Fruit fly (Drosophila melanogaster): ENCODE data around the gene CG3288.

Gene CG3288

DNA sequence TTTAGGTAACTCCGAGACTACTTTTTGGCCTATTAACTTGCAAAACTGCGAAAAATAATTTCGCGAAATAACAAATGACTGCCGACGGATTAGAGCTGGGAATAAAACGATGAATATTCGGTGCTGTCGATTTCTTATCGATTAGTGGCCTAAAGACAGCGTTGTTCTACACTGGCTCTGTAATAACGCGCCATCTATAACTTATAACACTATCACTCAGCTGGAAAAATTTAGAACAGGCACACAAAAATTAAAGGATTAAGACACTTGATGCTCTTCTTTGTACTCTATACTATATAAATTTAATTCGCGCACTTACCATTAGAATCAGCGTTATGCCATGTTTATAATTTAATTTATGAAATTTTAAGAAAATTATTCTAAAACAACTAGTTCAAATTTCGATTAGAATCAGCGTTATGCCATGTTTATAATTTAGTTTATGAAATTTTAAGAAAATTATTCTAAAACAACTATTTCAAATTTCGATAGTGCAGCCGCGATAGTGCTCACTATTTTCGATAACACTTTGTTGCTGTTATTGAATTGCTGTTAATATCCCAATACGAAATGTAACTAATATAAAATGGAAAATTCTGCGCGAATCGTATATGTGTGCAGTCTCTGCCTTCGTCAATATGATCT is 5.6 kb downstream of the CG3288 start, which contains the start of the genes CSN3 and CG11456 (continued):
- no peak for TF ChIP-seq Eip74EF (GFP tag; optimal IDR thresholded peaks at IDR 0.05)
- no peak for TF ChIP-seq chinmo (GFP tag; IDR thresholded peaks at IDR 0.05; ENCODE audit: partially characterized antibody)
- TF ChIP-seq shn (GFP tag; optimal IDR thresholded peaks at IDR 0.05) = peak; percentile 6
- peak; percentile 57; the same call in 2 of the 3 replicates for TF ChIP-seq vnd (GFP tag; IDR thresholded peaks at IDR 0.05; ENCODE audit: partially characterized antibody)
- TF ChIP-seq ap (GFP tag; IDR thresholded peaks at IDR 0.05) = no peak
- peak; percentile 39; the same call in 1 of the 2 replicates for TF ChIP-seq Ada2b (GFP tag; IDR thresholded peaks at IDR 0.05)
- TF ChIP-seq CG31388 (GFP tag; optimal IDR thresholded peaks at IDR 0.05) = no peak
- no peak for TF ChIP-seq tio (GFP tag; optimal IDR thresholded peaks at IDR 0.05)
- no peak for TF ChIP-seq CG11723 (GFP tag; optimal IDR thresholded peaks at IDR 0.05)
- no peak for TF ChIP-seq CG11398 (GFP tag; optimal IDR thresholded peaks at IDR 0.05)
- peak; percentile 86 for TF ChIP-seq pzg (GFP tag; optimal IDR thresholded peaks at IDR 0.05)
- TF ChIP-seq NC2β (GFP tag; optimal IDR thresholded peaks at IDR 0.05) = peak; percentile 50
- peak; percentile 50 for TF ChIP-seq Mad (GFP tag; optimal IDR thresholded peaks at IDR 0.05)
- TF ChIP-seq trem (tag; optimal IDR thresholded peaks at IDR 0.05) = peak; percentile 70
- peak; percentile 34; the same call in 2 of the 3 replicates for TF ChIP-seq CG34422 (GFP tag; IDR thresholded peaks at IDR 0.05)
- no peak for TF ChIP-seq gcm2 (GFP tag; optimal IDR thresholded peaks at IDR 0.05)
- no peak for TF ChIP-seq hkb (optimal IDR thresholded peaks at IDR 0.05)
- no peak for TF ChIP-seq hkb (GFP tag; IDR thresholded peaks at IDR 0.05)
- no peak for TF ChIP-seq CG7372 (GFP tag; IDR thresholded peaks at IDR 0.05)
- peak; percentile 48 for TF ChIP-seq CG4424 (GFP tag; optimal IDR thresholded peaks at IDR 0.05)
- TF ChIP-seq CG34376 (GFP tag; optimal IDR thresholded peaks at IDR 0.05) = no peak
- peak; percentile 95 for TF ChIP-seq Dref (GFP tag; IDR thresholded peaks at IDR 0.05)
- TF ChIP-seq twi (tag; optimal IDR thresholded peaks at IDR 0.05) = no peak
- no peak for TF ChIP-seq Oaz (GFP tag; IDR thresholded peaks at IDR 0.05)
- TF ChIP-seq CG9437 (GFP tag; optimal IDR thresholded peaks at IDR 0.05) = no peak
- TF ChIP-seq abd-A (tag; optimal IDR thresholded peaks at IDR 0.05) = no peak
- no peak for TF ChIP-seq ftz-f1 (GFP tag; optimal IDR thresholded peaks at IDR 0.05)
- TF ChIP-seq CG13775 (GFP tag; optimal IDR thresholded peaks at IDR 0.05) = no peak
- no peak for TF ChIP-seq unpg (GFP tag; optimal IDR thresholded peaks at IDR 0.05)
- TF ChIP-seq CG13424 (tag; optimal IDR thresholded peaks at IDR 0.05) = no peak
- peak; percentile 68; the same call in 3 of the 4 replicates for TF ChIP-seq Dll (GFP tag; IDR thresholded peaks at IDR 0.05; ENCODE audit: partially characterized antibody)
- no peak for TF ChIP-seq cg (GFP tag; optimal IDR thresholded peaks at IDR 0.05)
- TF ChIP-seq stc (GFP tag; IDR thresholded peaks at IDR 0.05) = no peak
- no peak for TF ChIP-seq corto (GFP tag; optimal IDR thresholded peaks at IDR 0.05)
- TF ChIP-seq gem (tag; optimal IDR thresholded peaks at IDR 0.05) = no peak
- TF ChIP-seq ranshi (GFP tag; IDR thresholded peaks at IDR 0.05) = peak; percentile 45; the same call in 1 of the 2 replicates
- TF ChIP-seq crp (GFP tag; optimal IDR thresholded peaks at IDR 0.05) = peak in 1 of 2 experiments; percentile 80
- TF ChIP-seq CG16815 (GFP tag; optimal IDR thresholded peaks at IDR 0.05) = no peak
- TF ChIP-seq klu (GFP tag; IDR thresholded peaks at IDR 0.05) = no peak
- TF ChIP-seq gce (GFP tag; IDR thresholded peaks at IDR 0.05) = no peak
- TF ChIP-seq disco-r (GFP tag; optimal IDR thresholded peaks at IDR 0.05) = no peak
- TF ChIP-seq nmo (GFP tag; optimal IDR thresholded peaks at IDR 0.05) = peak; percentile 52
- TF ChIP-seq CG10147 (GFP tag; optimal IDR thresholded peaks at IDR 0.05) = no peak
- no peak for TF ChIP-seq schlank (tag; optimal IDR thresholded peaks at IDR 0.05)
- no peak for TF ChIP-seq CG32767 (GFP tag; IDR thresholded peaks at IDR 0.05)
- peak; percentile 73 for TF ChIP-seq CG33213 (GFP tag; optimal IDR thresholded peaks at IDR 0.05)
- peak; percentile 85 for TF ChIP-seq MBD-R2 (GFP tag; IDR thresholded peaks at IDR 0.05)
- TF ChIP-seq E2f2 (GFP tag; IDR thresholded peaks at IDR 0.05) = peak; percentile 81
- TF ChIP-seq knrl (GFP tag; IDR thresholded peaks at IDR 0.05; ENCODE audit: partially characterized antibody) = peak; percentile 68
- no peak for TF ChIP-seq btn (GFP tag; optimal IDR thresholded peaks at IDR 0.05)
